Worm (Caenorhabditis elegans) whole organism, L3 larva: ENCODE measurements around the gene piit-1.

Experiments used
- ZK546.5 ChIP-seq: sonication (generic microtip); optimal IDR thresholded peaks from 2 replicates; lab custom pipeline; 2017; ENCODE audit warnings: missing biosample characterization, missing genetic modification characterization
- aly-2 ChIP-seq: fragments of 150-350 bp; optimal IDR thresholded peaks from 2 replicates; lab custom pipeline; 2014; ENCODE audit warnings: missing biosample characterization, missing genetic modification characterization
- daf-12 ChIP-seq: fragments of 150-350 bp; optimal IDR thresholded peaks from 2 replicates; lab custom pipeline; 2014; ENCODE audit warnings: missing biosample characterization, missing genetic modification reagents, missing genetic modification characterization
- egl-27 ChIP-seq: sonication (generic microtip); optimal IDR thresholded peaks from 4 replicates; lab custom pipeline; 2017; ENCODE audit warnings: missing biosample characterization, missing genetic modification reagents, missing genetic modification characterization
- fkh-2 ChIP-seq: fragments of 150-350 bp; optimal IDR thresholded peaks from 2 replicates; lab custom pipeline; 2014; ENCODE audit warnings: missing biosample characterization, missing genetic modification reagents, missing genetic modification characterization
- jun-1 ChIP-seq: fragments of 150-350 bp; optimal IDR thresholded peaks from 2 replicates; lab custom pipeline; 2014; ENCODE audit warnings: missing biosample characterization, missing genetic modification reagents, missing genetic modification characterization
- nhr-25 ChIP-seq: sonication (generic microtip); optimal IDR thresholded peaks from 2 replicates; lab custom pipeline; 2017; ENCODE audit warnings: missing biosample characterization, missing genetic modification characterization
- snpc-4 ChIP-seq: fragments of 150-350 bp; optimal IDR thresholded peaks from 2 replicates; lab custom pipeline; 2014; ENCODE audit warnings: missing biosample characterization, missing genetic modification characterization
- tbx-2 ChIP-seq: sonication (generic microtip); optimal IDR thresholded peaks from 2 replicates; lab custom pipeline; 2016; ENCODE audit warnings: mild to moderate bottlenecking, missing genetic modification characterization, missing compliant biosample characterization

ce11 chrV:11562643-11563042, 47.3 kb downstream of the piit-1 start, which contains the start of gene srx-86:
- TF ChIP-seq ZK546.5 (tag; lab: Kevin White, UChicago) (no peak), fkh-2 (tag; lab: Kevin White, UChicago) (no peak), daf-12 (tag; lab: Kevin White, UChicago) (no peak), snpc-4 (tag; lab: Kevin White, UChicago) (no peak), aly-2 (tag; lab: Kevin White, UChicago) (no peak), egl-27 (tag; lab: Kevin White, UChicago) (no peak), jun-1 (no peak), nhr-25 (tag; lab: Kevin White, UChicago) (no peak), tbx-2 (no peak)
